Worm (Caenorhabditis elegans): ENCODE results near the gene K03A1.4.

ce11 chrX:7298652-7299051, at the start of gene K03A1.4:
- TF ChIP-seq F22D6.2 (tag; optimal IDR thresholded peaks at IDR 0.05) (no peak), dpl-1 (GFP tag; optimal IDR thresholded peaks at IDR 0.05) (no peak), sptf-2 (GFP tag; optimal IDR thresholded peaks at IDR 0.05) (no peak), let-526 (GFP tag; IDR thresholded peaks at IDR 0.05) (no peak), pha-4 (tag; optimal IDR thresholded peaks at IDR 0.05) (no peak), rcor-1 (GFP tag; IDR thresholded peaks at IDR 0.05) (no peak), him-1 (tag; optimal IDR thresholded peaks at IDR 0.05) (no peak), ama-1 (optimal IDR thresholded peaks at IDR 0.05) (no peak), ama-1 (GFP tag; optimal IDR thresholded peaks at IDR 0.05) (no peak), Y95B8A.8 (GFP tag; IDR thresholded peaks at IDR 0.05) (no peak)
